3 fruit fly cellular contexts compared by ENCODE assay signal in genomic region chr2L:18310489-18310888, dm6.
TF ChIP-seq lines count a peak whose summit lies in the region.

No protein-coding gene starts in this region.

TF ChIP-seq in whole organism, embryonic, 481 proteins besides CTCF, POLR2A, EP300 and RAD21 (continued from another document and continues in another):
- TF ChIP-seq CG6272 (GFP tag; IDR thresholded peaks at IDR 0.05; lab: Robert Waterston, UW): 0 out of 2 replicates have a peak, but pooled peaks have one; percentile 19
- TF ChIP-seq scrt (GFP tag; optimal IDR thresholded peaks at IDR 0.05; lab: Kevin White, UChicago): peak; percentile 32
- TF ChIP-seq fd3F (GFP tag; optimal IDR thresholded peaks at IDR 0.05; lab: Kevin White, UChicago): no peak
- TF ChIP-seq CG16779 (GFP tag; IDR thresholded peaks at IDR 0.05; lab: Robert Waterston, UW): no peak
- peak; percentile 85 for TF ChIP-seq Drgx (GFP tag; IDR thresholded peaks at IDR 0.05; lab: Robert Waterston, UW)
- TF ChIP-seq CG4282 (GFP tag; optimal IDR thresholded peaks at IDR 0.05; lab: Kevin White, UChicago): no peak
- peak; percentile 52 for TF ChIP-seq CG2202 (tag; optimal IDR thresholded peaks at IDR 0.05; lab: Kevin White, UChicago)
- TF ChIP-seq ssp (GFP tag; IDR thresholded peaks at IDR 0.05; lab: Robert Waterston, UW): peak; percentile 42; the same call in 1 of the 2 replicates
- TF ChIP-seq CG9797 (GFP tag; optimal IDR thresholded peaks at IDR 0.05; lab: Kevin White, UChicago): no peak
- no peak for TF ChIP-seq pan (optimal IDR thresholded peaks at IDR 0.05; lab: Kevin White, UChicago)
- TF ChIP-seq pan (GFP tag; optimal IDR thresholded peaks at IDR 0.05 in 1 of 2, IDR thresholded peaks at IDR 0.05 in 1 of 2): peak in 1 of 2 experiments; percentile 49
- TF ChIP-seq CG12104 (GFP tag; optimal IDR thresholded peaks at IDR 0.05; lab: Kevin White, UChicago): peak; percentile 4
- no peak for TF ChIP-seq bigmax (GFP tag; optimal IDR thresholded peaks at IDR 0.05; lab: Kevin White, UChicago)
- TF ChIP-seq PHDP (tag; optimal IDR thresholded peaks at IDR 0.05; lab: Kevin White, UChicago): peak; percentile 73
- TF ChIP-seq CG17385 (GFP tag; optimal IDR thresholded peaks at IDR 0.05; lab: Kevin White, UChicago): peak; percentile 52
- peak; percentile 25; the same call in 1 of the 2 replicates for TF ChIP-seq Ravus (GFP tag; IDR thresholded peaks at IDR 0.05; lab: Robert Waterston, UW)
- 0 out of 3 replicates have a peak, but pooled peaks have one; percentile 33 for TF ChIP-seq Optix (GFP tag; IDR thresholded peaks at IDR 0.05; lab: Robert Waterston, UW)
- TF ChIP-seq CG7556 (GFP tag; optimal IDR thresholded peaks at IDR 0.05; lab: Kevin White, UChicago): peak; percentile 61
- TF ChIP-seq lilli (GFP tag; optimal IDR thresholded peaks at IDR 0.05; lab: Kevin White, UChicago): peak; percentile 28
- TF ChIP-seq ind (GFP tag; optimal IDR thresholded peaks at IDR 0.05; lab: Kevin White, UChicago): peak; percentile 51
- no peak for TF ChIP-seq crp (GFP tag; optimal IDR thresholded peaks at IDR 0.05; lab: Kevin White, UChicago)
- TF ChIP-seq bab2 (GFP tag; optimal IDR thresholded peaks at IDR 0.05; lab: Kevin White, UChicago): peak; percentile 15
- TF ChIP-seq CG6813 (GFP tag; optimal IDR thresholded peaks at IDR 0.05; lab: Kevin White, UChicago): peak; percentile 45
- TF ChIP-seq CG7271 (tag; optimal IDR thresholded peaks at IDR 0.05; lab: Kevin White, UChicago): no peak
- peak; percentile 49 for TF ChIP-seq Vsx1 (GFP tag; optimal IDR thresholded peaks at IDR 0.05; lab: Kevin White, UChicago)
- TF ChIP-seq CG10543 (GFP tag; optimal IDR thresholded peaks at IDR 0.05; lab: Kevin White, UChicago): no peak
- TF ChIP-seq sr (GFP tag; IDR thresholded peaks at IDR 0.05; lab: Robert Waterston, UW): no peak
- peak in 1 of 2 experiments; percentile 5 for TF ChIP-seq Hr78 (GFP tag; optimal IDR thresholded peaks at IDR 0.05; lab: Kevin White, UChicago)
- no peak for TF ChIP-seq CG17912 (GFP tag; optimal IDR thresholded peaks at IDR 0.05; lab: Kevin White, UChicago)
- peak; percentile 10 for TF ChIP-seq CG10462 (GFP tag; optimal IDR thresholded peaks at IDR 0.05; lab: Kevin White, UChicago)
- TF ChIP-seq dysf (GFP tag; IDR thresholded peaks at IDR 0.05; lab: Robert Waterston, UW): peak; percentile 47; the same call in 1 of the 3 replicates
- no peak for TF ChIP-seq CG30020 (tag; optimal IDR thresholded peaks at IDR 0.05; lab: Kevin White, UChicago)
- no peak for TF ChIP-seq NC2α (GFP tag; optimal IDR thresholded peaks at IDR 0.05; lab: Kevin White, UChicago)
- TF ChIP-seq CG17361 (GFP tag; IDR thresholded peaks at IDR 0.05; lab: Robert Waterston, UW): peak; percentile 75
- TF ChIP-seq Hmr (GFP tag; optimal IDR thresholded peaks at IDR 0.05; lab: Kevin White, UChicago): peak; percentile 32
- no peak for TF ChIP-seq pb (GFP tag; optimal IDR thresholded peaks at IDR 0.05; lab: Kevin White, UChicago)
- peak; percentile 1 for TF ChIP-seq caup (GFP tag; optimal IDR thresholded peaks at IDR 0.05; lab: Kevin White, UChicago; ENCODE audit: severe bottlenecking)
- TF ChIP-seq H15 (GFP tag; IDR thresholded peaks at IDR 0.05; lab: Robert Waterston, UW): 0 out of 3 replicates have a peak, but pooled peaks have one; percentile 45
- TF ChIP-seq CG31365 (tag; optimal IDR thresholded peaks at IDR 0.05; lab: Kevin White, UChicago): no peak
- no peak for TF ChIP-seq dan (GFP tag; IDR thresholded peaks at IDR 0.05; lab: Robert Waterston, UW)
- TF ChIP-seq mirr (GFP tag; optimal IDR thresholded peaks at IDR 0.05; lab: Kevin White, UChicago): no peak
- TF ChIP-seq cwo (GFP tag; optimal IDR thresholded peaks at IDR 0.05; lab: Kevin White, UChicago): no peak
- no peak for TF ChIP-seq CG14014 (GFP tag; IDR thresholded peaks at IDR 0.05; lab: Robert Waterston, UW)

TF ChIP-seq in whole organism, prepupa, 60 proteins besides CTCF, POLR2A, EP300 and RAD21 (continued from another document):
- TF ChIP-seq fkh (GFP tag; optimal IDR thresholded peaks at IDR 0.05; lab: Kevin White, UChicago) (no peak), cyc (GFP tag; optimal IDR thresholded peaks at IDR 0.05; lab: Kevin White, UChicago) (peak; percentile 57), eg (GFP tag; IDR thresholded peaks at IDR 0.05; lab: Robert Waterston, UW) (peak; percentile 86), CG8319 (GFP tag; optimal IDR thresholded peaks at IDR 0.05; lab: Kevin White, UChicago) (peak; percentile 60), Sox14 (GFP tag; optimal IDR thresholded peaks at IDR 0.05; lab: Kevin White, UChicago) (peak; percentile 62), CG4318 (GFP tag; optimal IDR thresholded peaks at IDR 0.05; lab: Kevin White, UChicago) (peak; percentile 71), CG8632 (GFP tag; optimal IDR thresholded peaks at IDR 0.05; lab: Kevin White, UChicago) (peak; percentile 76), CG31627 (GFP tag; optimal IDR thresholded peaks at IDR 0.05; lab: Kevin White, UChicago) (peak; percentile 64), lz (GFP tag; optimal IDR thresholded peaks at IDR 0.05; lab: Kevin White, UChicago) (peak; percentile 76), CG15336 (GFP tag; IDR thresholded peaks at IDR 0.05; lab: Robert Waterston, UW) (peak; percentile 88), fd85E (GFP tag; optimal IDR thresholded peaks at IDR 0.05; lab: Kevin White, UChicago) (no peak), Eip93F (GFP tag; optimal IDR thresholded peaks at IDR 0.05; lab: Kevin White, UChicago) (peak; percentile 34), CG32006 (GFP tag; optimal IDR thresholded peaks at IDR 0.05; lab: Kevin White, UChicago) (peak; percentile 86), Hr39 (GFP tag; optimal IDR thresholded peaks at IDR 0.05; lab: Kevin White, UChicago) (peak; percentile 51), pdm3 (GFP tag; optimal IDR thresholded peaks at IDR 0.05; lab: Kevin White, UChicago) (peak; percentile 79), Eip78C (GFP tag; lab: Kevin White, UChicago) (peak; percentile 91), dac (GFP tag; optimal IDR thresholded peaks at IDR 0.05; lab: Kevin White, UChicago) (peak; percentile 59), esn (GFP tag; optimal IDR thresholded peaks at IDR 0.05; lab: Kevin White, UChicago) (peak; percentile 88), CG6276 (GFP tag; optimal IDR thresholded peaks at IDR 0.05; lab: Kevin White, UChicago) (peak; percentile 78), svp (GFP tag; lab: Kevin White, UChicago) (peak; percentile 73), CG6808 (GFP tag; optimal IDR thresholded peaks at IDR 0.05; lab: Kevin White, UChicago) (peak; percentile 87), Ets96B (tag; optimal IDR thresholded peaks at IDR 0.05; lab: Kevin White, UChicago) (peak; percentile 82), CG34406 (GFP tag; optimal IDR thresholded peaks at IDR 0.05; lab: Kevin White, UChicago) (peak; percentile 79), Hr38 (GFP tag; optimal IDR thresholded peaks at IDR 0.05; lab: Kevin White, UChicago) (no peak), Sox15 (GFP tag; optimal IDR thresholded peaks at IDR 0.05; lab: Kevin White, UChicago) (peak; percentile 26), achi (GFP tag; optimal IDR thresholded peaks at IDR 0.05; lab: Kevin White, UChicago) (peak; percentile 82), CG3919 (GFP tag; optimal IDR thresholded peaks at IDR 0.05; lab: Kevin White, UChicago) (peak; percentile 82), CG6854 (GFP tag; optimal IDR thresholded peaks at IDR 0.05; lab: Kevin White, UChicago) (peak; percentile 11), acj6 (GFP tag; optimal IDR thresholded peaks at IDR 0.05; lab: Kevin White, UChicago) (peak; percentile 87), CG1621 (tag; optimal IDR thresholded peaks at IDR 0.05; lab: Kevin White, UChicago) (peak; percentile 62), CG10669 (GFP tag; optimal IDR thresholded peaks at IDR 0.05; lab: Kevin White, UChicago) (peak; percentile 75), CG16779 (tag; optimal IDR thresholded peaks at IDR 0.05; lab: Kevin White, UChicago) (peak; percentile 37), salr (GFP tag; optimal IDR thresholded peaks at IDR 0.05; lab: Kevin White, UChicago) (peak in 1 of 2 experiments; percentile 63), Eip75B (GFP tag; optimal IDR thresholded peaks at IDR 0.05; lab: Kevin White, UChicago) (peak; percentile 65), ss (GFP tag; optimal IDR thresholded peaks at IDR 0.05; lab: Kevin White, UChicago) (peak; percentile 54 to 62), fd59A (GFP tag; optimal IDR thresholded peaks at IDR 0.05; lab: Kevin White, UChicago) (peak; percentile 71), topi (GFP tag; optimal IDR thresholded peaks at IDR 0.05; lab: Kevin White, UChicago) (peak; percentile 61)

TF ChIP-seq in whole organism, wandering third instar larva, 38 proteins besides CTCF, POLR2A, EP300 and RAD21 (continued from another document):
- TF ChIP-seq CG9705 (GFP tag; optimal IDR thresholded peaks at IDR 0.05; lab: Kevin White, UChicago) (peak; percentile 66), brk (GFP tag; optimal IDR thresholded peaks at IDR 0.05; lab: Kevin White, UChicago) (peak; percentile 79), Hr83 (GFP tag; optimal IDR thresholded peaks at IDR 0.05; lab: Kevin White, UChicago; ENCODE audit: poor library complexity, severe bottlenecking) (no peak), Vsx2 (GFP tag; optimal IDR thresholded peaks at IDR 0.05; lab: Kevin White, UChicago; ENCODE audit: partially characterized antibody) (no peak), sage (GFP tag; optimal IDR thresholded peaks at IDR 0.05; lab: Kevin White, UChicago) (peak; percentile 62)
TF ChIP-seq in whole organism, wandering third instar larva: peak in this region for 21.
